Fruit fly (Drosophila melanogaster) Kc167 (cell line): ENCODE results near the gene Prps.

Source experiments
- h ChIP-seq: fragments of >200 bp; optimal IDR thresholded peaks from 3 replicates; lab custom pipeline; 2018; ENCODE audit warnings: missing external identifiers
- insv ChIP-seq: fragments of >200 bp; optimal IDR thresholded peaks from 3 replicates; lab custom pipeline; 2018; ENCODE audit warnings: missing external identifiers
- psq ChIP-seq: fragments of >200 bp; optimal IDR thresholded peaks from 2 replicates; lab custom pipeline; 2017; ENCODE audit warnings: missing external identifiers
- ttk ChIP-seq: sonication (Bioruptor generic); optimal IDR thresholded peaks from 2 replicates; lab custom pipeline; 2017; ENCODE audit warnings: missing external identifiers

DNA sequence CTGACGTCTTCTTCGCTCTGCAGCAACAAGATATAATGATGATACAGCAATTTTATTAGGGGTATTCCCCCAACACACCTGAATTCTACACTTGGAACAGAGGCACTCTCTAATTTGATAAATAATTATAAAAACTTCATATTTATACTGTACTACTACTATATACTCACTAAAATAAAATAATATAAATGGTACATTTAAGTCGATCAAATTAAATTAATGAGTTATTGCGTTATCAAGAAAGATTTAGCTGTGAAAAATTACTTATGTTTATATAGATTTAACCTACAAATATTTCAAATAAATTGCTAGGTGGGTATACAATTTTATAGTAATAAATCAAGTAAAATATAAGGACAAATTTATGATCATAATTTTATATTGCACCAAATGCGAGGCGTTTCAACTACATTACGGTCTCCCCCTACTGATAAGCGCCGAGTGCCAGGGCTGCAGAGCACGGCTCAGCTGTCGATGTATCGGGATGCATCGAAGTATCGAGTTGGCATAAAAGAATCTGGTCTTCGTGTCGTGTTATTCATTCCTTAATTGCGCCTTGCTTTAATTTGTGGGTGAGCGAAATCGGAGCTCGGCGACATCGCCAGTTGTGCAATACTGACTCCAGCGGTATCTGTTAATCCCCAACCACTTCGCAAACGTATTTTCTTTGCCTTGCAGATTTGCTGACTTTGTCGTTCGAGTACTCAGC lies 17.5 kb upstream of the Prps start, which contains the start of gene vsg:
- no peak for TF ChIP-seq psq (lab: Kevin White, UChicago)
- no peak for TF ChIP-seq ttk (lab: Kevin White, UChicago)
- no peak for TF ChIP-seq h (lab: Kevin White, UChicago)
- no peak for TF ChIP-seq insv (lab: Kevin White, UChicago)
